Fruit fly (Drosophila melanogaster) whole organism, embryonic: ENCODE data around the gene CG42673.

ENCODE experiments used
- Bdp1 ChIP-seq: fragments of 200-800 bp; sonication (Bioruptor generic); optimal IDR thresholded peaks from 3 replicates; lab custom pipeline; 2016; ENCODE audit warnings: missing biosample characterization, missing genetic modification characterization
- Bgb ChIP-seq: fragments of 200-800 bp; sonication (Bioruptor generic); IDR thresholded peaks from 2 replicates; pipeline ENCODE4 v1.3.6; 2022; ENCODE audit warnings: missing biosample characterization, missing genetic modification characterization; ENCODE audit not compliant: partially characterized antibody
- Blimp-1 ChIP-seq: fragments of 200-800 bp; sonication (Bioruptor generic); optimal IDR thresholded peaks from 3 replicates; lab custom pipeline; 2018; ENCODE audit warnings: missing biosample characterization, missing genetic modification characterization, mild to moderate bottlenecking, moderate library complexity, missing genetic modification reagents
- CG1024 ChIP-seq: fragments of 200-800 bp; sonication (Bioruptor generic); IDR thresholded peaks from 2 replicates; pipeline ENCODE4 v1.3.6; 2022; ENCODE audit warnings: missing biosample characterization, missing genetic modification characterization
- CG12769 ChIP-seq: fragments of 200-800 bp; sonication (Bioruptor generic); optimal IDR thresholded peaks from 2 replicates; lab custom pipeline; 2019; ENCODE audit warnings: missing biosample characterization, mild to moderate bottlenecking, missing genetic modification characterization, moderate library complexity
- CG13123 ChIP-seq: fragments of 200-800 bp; sonication (Bioruptor generic); optimal IDR thresholded peaks from 2 replicates; lab custom pipeline; 2016; ENCODE audit warnings: missing biosample characterization, missing genetic modification characterization
- CG14441 ChIP-seq: fragments of 200-800 bp; sonication (Bioruptor generic); IDR thresholded peaks from 2 replicates; pipeline ENCODE4 v1.3.6; 2022; ENCODE audit warnings: missing biosample characterization, missing genetic modification characterization
- CG17385 ChIP-seq: fragments of 200-800 bp; sonication (Bioruptor generic); optimal IDR thresholded peaks from 3 replicates; lab custom pipeline; 2018; ENCODE audit warnings: missing biosample characterization, mild to moderate bottlenecking, missing genetic modification characterization
- CG18476 ChIP-seq: fragments of 200-800 bp; sonication (Bioruptor generic); optimal IDR thresholded peaks from 2 replicates; lab custom pipeline; 2016; ENCODE audit warnings: missing biosample characterization, mild to moderate bottlenecking, missing genetic modification characterization
- CG2120 ChIP-seq: fragments of 200-800 bp; sonication (Bioruptor generic); optimal IDR thresholded peaks from 3 replicates; lab custom pipeline; 2016; ENCODE audit warnings: missing biosample characterization, missing genetic modification characterization
- CG31441 ChIP-seq: fragments of 200-800 bp; sonication (Bioruptor generic); IDR thresholded peaks from 2 replicates; pipeline ENCODE4 v1.3.6; 2022; ENCODE audit warnings: missing biosample characterization, missing genetic modification characterization
- CG33557 ChIP-seq: fragments of 200-800 bp; sonication (Bioruptor generic); optimal IDR thresholded peaks from 2 replicates; lab custom pipeline; 2019; ENCODE audit warnings: missing biosample characterization, mild to moderate bottlenecking, missing genetic modification characterization, moderate library complexity
- CG4328 ChIP-seq: fragments of 200-800 bp; sonication (Bioruptor generic); optimal IDR thresholded peaks from 3 replicates; lab custom pipeline; 2017; ENCODE audit warnings: missing biosample characterization, missing genetic modification reagents, missing genetic modification characterization
- CG4404 ChIP-seq: fragments of 200-800 bp; sonication (Bioruptor generic); IDR thresholded peaks from 2 replicates; pipeline ENCODE4 v1.3.6; 2022; ENCODE audit warnings: missing biosample characterization, missing genetic modification characterization
- CG4820 ChIP-seq: fragments of 200-800 bp; sonication (Bioruptor generic); optimal IDR thresholded peaks from 3 replicates; lab custom pipeline; 2016; ENCODE audit warnings: missing biosample characterization, missing genetic modification characterization
- CG5180 ChIP-seq: fragments of 200-800 bp; sonication (Bioruptor generic); optimal IDR thresholded peaks from 3 replicates; lab custom pipeline; 2017; ENCODE audit warnings: missing biosample characterization, missing genetic modification characterization, mild to moderate bottlenecking, moderate library complexity, missing genetic modification reagents
- CG6765 ChIP-seq: fragments of 200-800 bp; sonication (Bioruptor generic); optimal IDR thresholded peaks from 3 replicates; lab custom pipeline; 2017; ENCODE audit warnings: missing biosample characterization, mild to moderate bottlenecking, missing genetic modification characterization
- CG7745 ChIP-seq: fragments of 200-800 bp; sonication (Bioruptor generic); optimal IDR thresholded peaks from 2 replicates; lab custom pipeline; 2018; ENCODE audit warnings: missing biosample characterization, mild to moderate bottlenecking, missing genetic modification characterization, moderate library complexity
- CG8388 ChIP-seq: fragments of 200-800 bp; sonication (Bioruptor generic); optimal IDR thresholded peaks from 2 replicates; lab custom pipeline; 2019; ENCODE audit warnings: missing biosample characterization, mild to moderate bottlenecking, missing genetic modification characterization, moderate library complexity
- CG9817 ChIP-seq: fragments of 200-800 bp; sonication (Bioruptor generic); optimal IDR thresholded peaks from 2 replicates; lab custom pipeline; 2018; ENCODE audit warnings: missing biosample characterization, mild to moderate bottlenecking, missing genetic modification characterization, moderate library complexity
- CkIIα-i1 ChIP-seq: fragments of 200-800 bp; sonication (Bioruptor generic); IDR thresholded peaks from 2 replicates; pipeline ENCODE4 v1.3.6; 2022; ENCODE audit warnings: missing biosample characterization, missing genetic modification characterization
- Deaf1 ChIP-seq: fragments of 200-800 bp; optimal IDR thresholded peaks from 3 replicates; lab custom pipeline; 2019; ENCODE audit warnings: missing biosample characterization, mild to moderate bottlenecking, missing genetic modification characterization, moderate library complexity
- Jarid2 ChIP-seq: fragments of 200-800 bp; sonication (Bioruptor generic); optimal IDR thresholded peaks from 3 replicates; lab custom pipeline; 2017; ENCODE audit warnings: mild to moderate bottlenecking, missing biosample characterization, missing genetic modification reagents, missing genetic modification characterization
- Med ChIP-seq: fragments of 200-800 bp; sonication (Bioruptor generic); peaks from one replicate; lab custom pipeline; 2016; ENCODE audit warnings: missing biosample characterization, missing genetic modification characterization, mild to moderate bottlenecking, inconsistent platforms, moderate library complexity
- Oli ChIP-seq: fragments of 200-800 bp; sonication (Bioruptor generic); optimal IDR thresholded peaks from 2 replicates; lab custom pipeline; 2018; ENCODE audit warnings: missing biosample characterization, mild to moderate bottlenecking, missing genetic modification characterization, moderate library complexity
- Pdp1 ChIP-seq, 2 experiments: fragments of 200-800 bp; sonication (Bioruptor generic); optimal IDR thresholded peaks; 3 replicates each; lab custom pipeline; 2016; ENCODE audit warnings: missing biosample characterization in 2 of 2, missing genetic modification characterization in 2 of 2, mild to moderate bottlenecking in 1 of 2, moderate library complexity in 1 of 2
- Rfx ChIP-seq: fragments of 200-800 bp; sonication (Bioruptor generic); IDR thresholded peaks from 2 replicates; pipeline ENCODE4 v1.3.6; 2022; ENCODE audit warnings: missing biosample characterization, missing genetic modification characterization
- Sry-δ ChIP-seq: fragments of 200-800 bp; sonication (Bioruptor generic); optimal IDR thresholded peaks from 2 replicates; lab custom pipeline; 2016; ENCODE audit warnings: missing biosample characterization, missing genetic modification characterization
- TFAM ChIP-seq: fragments of 200-800 bp; sonication (Bioruptor generic); optimal IDR thresholded peaks from 2 replicates; lab custom pipeline; 2017; ENCODE audit warnings: missing biosample characterization, missing genetic modification characterization, inconsistent platforms
- ash1 ChIP-seq: fragments of 200-800 bp; sonication (Bioruptor generic); optimal IDR thresholded peaks from 2 replicates; lab custom pipeline; 2018; ENCODE audit warnings: missing biosample characterization, mild to moderate bottlenecking, missing genetic modification characterization
- cas ChIP-seq: fragments of 200-800 bp; sonication (Bioruptor generic); IDR thresholded peaks from 2 replicates; pipeline ENCODE4 v1.3.6; 2022; ENCODE audit warnings: missing biosample characterization, missing genetic modification characterization
- cg ChIP-seq: fragments of 200-800 bp; sonication (Bioruptor generic); optimal IDR thresholded peaks from 3 replicates; lab custom pipeline; 2019; ENCODE audit warnings: missing biosample characterization, mild to moderate bottlenecking, missing genetic modification characterization, moderate library complexity
- chinmo ChIP-seq: fragments of 200-800 bp; sonication (Bioruptor generic); IDR thresholded peaks from 4 replicates; pipeline ENCODE4 v1.3.6; 2022; ENCODE audit warnings: missing biosample characterization, missing genetic modification characterization; ENCODE audit not compliant: partially characterized antibody
- gcm2 ChIP-seq: fragments of 200-800 bp; sonication (Bioruptor generic); optimal IDR thresholded peaks from 2 replicates; lab custom pipeline; 2016; ENCODE audit warnings: missing biosample characterization, missing genetic modification characterization
- h ChIP-seq: fragments of >200 bp; optimal IDR thresholded peaks from 2 replicates; lab custom pipeline; 2017
- hkb ChIP-seq, 2 experiments: fragments of 200-800 bp in 1 of 2; fragments of >200 bp in 1 of 2; sonication (Bioruptor generic) in 1 of 2; IDR thresholded peaks in 1 of 2; optimal IDR thresholded peaks in 1 of 2; 2 replicates each; pipeline versions ENCODE4 v1.3.6 to Lab custom; 2017 to 2022; ENCODE audit warnings: missing biosample characterization in 1 of 2, missing genetic modification characterization in 1 of 2
- luna ChIP-seq: fragments of 200-800 bp; sonication (Bioruptor generic); optimal IDR thresholded peaks from 2 replicates; lab custom pipeline; 2016; ENCODE audit warnings: missing biosample characterization, missing genetic modification characterization
- otp ChIP-seq: fragments of 200-800 bp; sonication (Bioruptor generic); IDR thresholded peaks from 3 replicates; pipeline ENCODE4, ENCODE4 v1.3.6; 2022; ENCODE audit warnings: missing biosample characterization, missing genetic modification characterization
- pita ChIP-seq: fragments of 200-800 bp; sonication (Bioruptor generic); optimal IDR thresholded peaks from 2 replicates; lab custom pipeline; 2017; ENCODE audit warnings: missing biosample characterization, mild to moderate bottlenecking, missing genetic modification characterization
- psq ChIP-seq: fragments of 200-800 bp; sonication (Bioruptor generic); optimal IDR thresholded peaks from 2 replicates; lab custom pipeline; 2017; ENCODE audit warnings: missing biosample characterization, missing genetic modification characterization
- run ChIP-seq: fragments of 200-800 bp; sonication (Bioruptor generic); optimal IDR thresholded peaks from 3 replicates; lab custom pipeline; 2018; ENCODE audit warnings: missing biosample characterization, mild to moderate bottlenecking, missing genetic modification characterization

The CG42673 gene

dm6 chr3L:9528835-9529234 is 18.2 kb upstream of the CG42673 start, which contains the start of gene Or67a:
Gene Or67a (plus strand): TSS chr3L:9529067.
- TF ChIP-seq gcm2 (no peak), Blimp-1 (GFP tag; lab: Kevin White, UChicago) (peak; percentile 95), CG5180 (GFP tag; lab: Kevin White, UChicago) (no peak), Deaf1 (tag; lab: Kevin White, UChicago) (peak; percentile 16), otp (no peak), CG1024 (GFP tag; lab: Robert Waterston, UW) (no peak), Bdp1 (no peak), CG33557 (GFP tag; lab: Kevin White, UChicago) (peak; percentile 15), h (lab: Kevin White, UChicago) (no peak), Oli (tag; lab: Kevin White, UChicago) (no peak), Sry-δ (GFP tag; lab: Kevin White, UChicago) (no peak), CG2120 (no peak), TFAM (GFP tag; lab: Kevin White, UChicago) (no peak), CG7745 (tag; lab: Kevin White, UChicago) (no peak), Rfx (GFP tag; lab: Robert Waterston, UW) (no peak), CG31441 (no peak), cas (no peak)

DNA sequence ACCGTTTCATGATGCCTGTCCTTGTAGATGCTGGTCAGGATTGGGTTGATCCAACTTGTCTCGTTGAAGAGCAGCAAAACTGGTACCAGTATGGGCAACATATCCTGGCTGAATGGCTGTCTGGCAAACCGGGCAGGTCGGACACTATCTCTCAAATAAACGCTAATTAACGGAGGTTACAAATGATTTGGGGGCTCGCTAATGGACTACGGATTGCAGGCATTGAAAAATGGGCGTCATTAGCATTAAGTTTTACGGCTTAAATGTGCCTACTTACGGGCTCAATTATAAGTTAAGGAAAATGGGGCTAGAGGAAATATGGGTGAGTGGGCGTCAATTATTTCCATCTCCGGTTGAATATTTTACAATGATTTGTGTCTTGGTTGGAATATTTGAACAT is 3.1 kb upstream of the CG42673 start, which contains the start of gene Ir67a:
TSS of gene Ir67a (minus strand) at position 101 of the 400 bp plus-strand sequence.
- TF ChIP-seq pita (GFP tag; lab: Kevin White, UChicago) (no peak), psq (no peak), CG4820 (no peak), CG14441 (GFP tag; lab: Robert Waterston, UW) (no peak), luna (GFP tag; lab: Kevin White, UChicago) (no peak), CG6765 (GFP tag; lab: Kevin White, UChicago) (no peak), CG13123 (no peak), Bgb (GFP tag; lab: Robert Waterston, UW) (no peak), Sry-δ (GFP tag; lab: Kevin White, UChicago) (no peak), ash1 (GFP tag; lab: Kevin White, UChicago) (no peak), CG8388 (GFP tag; lab: Kevin White, UChicago) (no peak)

dm6 chr3L:9547910-9548309 is 890 bp downstream of the CG42673 start:
- no peak for TF ChIP-seq run
- peak; percentile 92 for TF ChIP-seq Blimp-1 (GFP tag; lab: Kevin White, UChicago)
- peak in 1 of 2 experiments; percentile 7 for TF ChIP-seq Pdp1 (GFP tag; optimal IDR thresholded peaks at IDR 0.05; lab: Kevin White, UChicago)
- TF ChIP-seq CG18476 (GFP tag; lab: Kevin White, UChicago) = peak; percentile 40
- peak; percentile 66 for TF ChIP-seq hkb (optimal IDR thresholded peaks at IDR 0.05; lab: Kevin White, UChicago)
- no peak for TF ChIP-seq hkb (GFP tag; IDR thresholded peaks at IDR 0.05; lab: Robert Waterston, UW)
- TF ChIP-seq CG4404 (GFP tag; lab: Robert Waterston, UW) = no peak
- TF ChIP-seq, all 482 proteins: peak for 4

- no peak for TF ChIP-seq Bdp1
- TF ChIP-seq cg (GFP tag; lab: Kevin White, UChicago) = peak; percentile 31
- TF ChIP-seq Med (GFP tag; lab: Kevin White, UChicago) = peak; percentile 34
- TF ChIP-seq CG4328 (GFP tag; lab: Kevin White, UChicago) = no peak
- peak; percentile 26 for TF ChIP-seq CG17385
- TF ChIP-seq CG9817 (tag; lab: Kevin White, UChicago) = no peak
- TF ChIP-seq Jarid2 (GFP tag; lab: Kevin White, UChicago) = no peak
- TF ChIP-seq chinmo (GFP tag; lab: Robert Waterston, UW) = 0 out of 4 replicates have a peak, but pooled peaks have one; percentile 61
- peak; percentile 53 for TF ChIP-seq CG12769
- TF ChIP-seq CkIIα-i1 (GFP tag; lab: Robert Waterston, UW) = no peak
- TF ChIP-seq, all 482 proteins: peak for 5
Observed at dm6 chr3L:9548800-9549199, 1.8 kb downstream of the CG42673 start.
